Worm (Caenorhabditis elegans): ENCODE data around the gene dmsr-5.

DNA sequence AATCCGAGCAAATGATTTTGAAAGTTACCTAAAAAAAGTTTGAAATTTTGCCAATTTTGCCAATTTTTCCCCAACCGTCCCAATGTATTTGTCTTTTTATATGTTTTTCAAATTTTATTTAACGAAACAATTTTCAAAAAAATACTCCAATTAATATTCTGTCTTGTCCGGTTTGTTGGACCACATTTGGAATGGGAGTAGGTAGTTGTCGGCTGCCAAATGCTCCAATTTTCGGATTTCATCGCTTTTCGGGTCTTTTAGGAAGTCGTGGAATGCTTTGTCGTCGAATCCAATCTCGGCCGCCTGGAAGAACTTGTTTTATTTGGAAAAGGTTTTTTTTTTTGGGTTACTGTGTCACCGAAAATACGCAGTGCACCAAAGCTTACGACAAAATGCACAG is 30.1 kb upstream of the dmsr-5 start:
- TF ChIP-seq ref-1 (GFP tag; conservative IDR thresholded peaks at IDR 0.05), result no peak
- TF ChIP-seq cog-1 (tag; optimal IDR thresholded peaks at IDR 0.05), result no peak
- TF ChIP-seq ztf-29 (GFP tag; IDR thresholded peaks at IDR 0.05), result no peak
- TF ChIP-seq T22C8.4 (GFP tag; IDR thresholded peaks at IDR 0.05), result no peak
- no peak for TF ChIP-seq ztf-23 (GFP tag; IDR thresholded peaks at IDR 0.05)
- TF ChIP-seq flt-1 (GFP tag; IDR thresholded peaks at IDR 0.05), result no peak
- TF ChIP-seq med-1 (GFP tag; optimal IDR thresholded peaks at IDR 0.05; ENCODE audit: insufficient read depth), result no peak

Data from whole organism, midembryonic.